Worm (Caenorhabditis elegans) whole organism, young adult: Measurements from ENCODE around the gene F44G4.7.

Experiments
- B0035.1 ChIP-seq: sonication (generic microtip); optimal IDR thresholded peaks from 2 replicates; lab custom pipeline; 2016; ENCODE audit warnings: missing genetic modification characterization, mild to moderate bottlenecking, missing compliant biosample characterization, missing genotype, missing genetic modification reagents
- C17E4.6 ChIP-seq: fragments of 200-800 bp; sonication (Bioruptor generic); IDR thresholded peaks from 2 replicates; pipeline ENCODE4 v1.3.6; 2022; ENCODE audit warnings: missing genetic modification reagents, missing genetic modification characterization, missing compliant biosample characterization
- F22D6.2 ChIP-seq: sonication (generic microtip); optimal IDR thresholded peaks from 2 replicates; lab custom pipeline; 2016; ENCODE audit warnings: mild to moderate bottlenecking, missing genetic modification characterization, missing compliant biosample characterization
- F39B2.1 ChIP-seq: fragments of 200-800 bp; sonication (Bioruptor generic); IDR thresholded peaks from 2 replicates; pipeline ENCODE4 v1.3.6; 2022; ENCODE audit warnings: missing genetic modification reagents, missing genetic modification characterization, missing compliant biosample characterization
- F57A8.1 ChIP-seq: fragments of 200-800 bp; sonication (Bioruptor generic); optimal IDR thresholded peaks from 2 replicates; lab custom pipeline; 2018; ENCODE audit warnings: mild to moderate bottlenecking, missing genetic modification characterization, moderate library complexity, missing compliant biosample characterization
- Y53G8AR.9 ChIP-seq: fragments of 200-800 bp; sonication (Bioruptor generic); conservative IDR thresholded peaks from 2 replicates; pipeline ENCODE4 v1.3.6; 2022; ENCODE audit warnings: missing genetic modification reagents, missing genetic modification characterization, missing compliant biosample characterization
- Y67H2A.10 ChIP-seq: fragments of 200-800 bp; sonication (Bioruptor generic); conservative IDR thresholded peaks from 2 replicates; pipeline ENCODE4 v1.3.6; 2022; ENCODE audit warnings: missing genetic modification reagents, missing genetic modification characterization, missing compliant biosample characterization
- ama-1 ChIP-seq, 3 experiments: fragments of 150-350 bp in 1 of 3; sonication (generic microtip) in 2 of 3; optimal IDR thresholded peaks; 2 replicates each; lab custom pipeline; 2014 to 2018; ENCODE audit warnings: missing biosample characterization in 2 of 3, missing genetic modification characterization in 2 of 3, missing genetic modification reagents in 2 of 3
- aptf-3 ChIP-seq: fragments of 200-800 bp; sonication (Bioruptor generic); IDR thresholded peaks from 2 replicates; pipeline ENCODE4 v1.3.6; 2022; ENCODE audit warnings: missing genetic modification characterization, missing compliant biosample characterization
- atf-7 ChIP-seq: sonication (generic microtip); optimal IDR thresholded peaks from 2 replicates; lab custom pipeline; 2017; ENCODE audit warnings: mild to moderate bottlenecking, missing genetic modification characterization, missing compliant biosample characterization
- cebp-2 ChIP-seq: fragments of 200-800 bp; sonication (Bioruptor generic); IDR thresholded peaks from 2 replicates; pipeline ENCODE4 v1.3.6; 2022; ENCODE audit warnings: missing genetic modification characterization, missing compliant biosample characterization
- ceh-100 ChIP-seq: fragments of 200-800 bp; sonication (Bioruptor generic); IDR thresholded peaks from 2 replicates; pipeline ENCODE4 v1.3.6; 2022; ENCODE audit warnings: missing genetic modification reagents, missing genetic modification characterization, missing compliant biosample characterization
- ceh-58 ChIP-seq: fragments of 200-800 bp; sonication (Bioruptor generic); IDR thresholded peaks from 2 replicates; pipeline ENCODE4 v1.3.6; 2022; ENCODE audit warnings: missing genetic modification characterization, missing compliant biosample characterization
- ceh-91 ChIP-seq: fragments of 200-800 bp; sonication (Bioruptor generic); IDR thresholded peaks from 2 replicates; pipeline ENCODE4 v1.3.6; 2022; ENCODE audit warnings: missing genetic modification reagents, missing genetic modification characterization, missing compliant biosample characterization
- die-1 ChIP-seq: sonication (generic microtip); optimal IDR thresholded peaks from 2 replicates; lab custom pipeline; 2016; ENCODE audit warnings: missing genotype, mild to moderate bottlenecking, missing genetic modification characterization, missing compliant biosample characterization
- dox-1 ChIP-seq: fragments of 200-800 bp; sonication (Bioruptor generic); IDR thresholded peaks from 2 replicates; pipeline ENCODE4 v1.3.6; 2022; ENCODE audit warnings: missing genetic modification reagents, missing genetic modification characterization, missing compliant biosample characterization
- efl-1 ChIP-seq: fragments of 150-350 bp; optimal IDR thresholded peaks from 2 replicates; lab custom pipeline; 2014; ENCODE audit warnings: missing biosample characterization, missing genetic modification reagents, missing genetic modification characterization
- egl-44 ChIP-seq: fragments of 200-800 bp; sonication (Bioruptor generic); IDR thresholded peaks from 2 replicates; pipeline ENCODE4 v1.3.6; 2022; ENCODE audit warnings: missing genetic modification reagents, missing genetic modification characterization, missing compliant biosample characterization
- ekl-4 ChIP-seq: fragments of 200-800 bp; sonication (Bioruptor generic); IDR thresholded peaks from 2 replicates; pipeline ENCODE4 v1.3.6; 2022; ENCODE audit warnings: missing genetic modification reagents, missing genetic modification characterization, missing compliant biosample characterization
- fkh-3 ChIP-seq: sonication (generic microtip); optimal IDR thresholded peaks from 2 replicates; lab custom pipeline; 2016; ENCODE audit warnings: mild to moderate bottlenecking, missing genetic modification characterization, missing compliant biosample characterization
- hmg-20 ChIP-seq: fragments of 200-800 bp; sonication (Bioruptor generic); IDR thresholded peaks from 2 replicates; pipeline ENCODE4 v1.3.6; 2022; ENCODE audit warnings: missing genetic modification reagents, missing genetic modification characterization, missing compliant biosample characterization
- hsf-1 ChIP-seq: fragments of 200-800 bp; sonication (Bioruptor generic); IDR thresholded peaks from 2 replicates; pipeline ENCODE4 v1.3.6; 2022; ENCODE audit warnings: missing genetic modification reagents, missing genetic modification characterization, missing compliant biosample characterization
- madf-10 ChIP-seq: sonication (generic microtip); optimal IDR thresholded peaks from 2 replicates; lab custom pipeline; 2016; ENCODE audit warnings: mild to moderate bottlenecking, missing genetic modification characterization, missing compliant biosample characterization
- mel-28 ChIP-seq: sonication (generic microtip); optimal IDR thresholded peaks from 2 replicates; lab custom pipeline; 2016; ENCODE audit warnings: borderline replicate concordance, mild to moderate bottlenecking, missing genetic modification characterization, missing compliant biosample characterization
- mes-4 ChIP-seq: sonication (generic microtip); optimal IDR thresholded peaks from 2 replicates; lab custom pipeline; 2016; ENCODE audit warnings: missing genotype, missing genetic modification characterization, missing compliant biosample characterization
- nfya-1 ChIP-seq: sonication (generic microtip); optimal IDR thresholded peaks from 2 replicates; lab custom pipeline; 2017; ENCODE audit warnings: antibody characterized with exemption, missing compliant biosample characterization, missing genetic modification characterization, borderline replicate concordance; ENCODE audit not compliant: insufficient read depth
- nfyb-1 ChIP-seq: fragments of 200-800 bp; sonication (Bioruptor generic); IDR thresholded peaks from 2 replicates; pipeline ENCODE4 v1.3.6; 2022; ENCODE audit warnings: missing genetic modification reagents, missing genetic modification characterization, missing compliant biosample characterization
- nhr-80 ChIP-seq: sonication (generic microtip); optimal IDR thresholded peaks from 2 replicates; lab custom pipeline; 2016; ENCODE audit warnings: missing genetic modification characterization, missing compliant biosample characterization
- pbrm-1 ChIP-seq: fragments of 200-800 bp; sonication (Bioruptor generic); IDR thresholded peaks from 2 replicates; pipeline ENCODE4 v1.3.6; 2022; ENCODE audit warnings: missing genetic modification reagents, missing genetic modification characterization, missing compliant biosample characterization
- pha-4 ChIP-seq: fragments of 150-350 bp; sonication (generic microtip); optimal IDR thresholded peaks from 2 replicates; lab custom pipeline; 2014; ENCODE audit warnings: missing biosample characterization, missing genetic modification reagents, missing genetic modification characterization
- rcor-1 ChIP-seq: fragments of 200-800 bp; sonication (Bioruptor generic); IDR thresholded peaks from 2 replicates; pipeline ENCODE4 v1.3.6; 2022; ENCODE audit warnings: missing genetic modification reagents, missing genetic modification characterization, missing compliant biosample characterization
- repo-1 ChIP-seq: sonication (generic microtip); optimal IDR thresholded peaks from 2 replicates; lab custom pipeline; 2017; ENCODE audit warnings: mild to moderate bottlenecking, missing genetic modification characterization, missing compliant biosample characterization
- sea-2 ChIP-seq: fragments of 200-800 bp; sonication (Bioruptor generic); IDR thresholded peaks from 2 replicates; pipeline ENCODE4 v1.3.6; 2022; ENCODE audit warnings: missing genetic modification characterization, missing compliant biosample characterization
- snpc-1.3 ChIP-seq: sonication (generic microtip); optimal IDR thresholded peaks from 2 replicates; lab custom pipeline; 2017; ENCODE audit warnings: missing genetic modification characterization, mild to moderate bottlenecking, missing compliant biosample characterization, antibody characterized with exemption, moderate library complexity, missing genotype, missing genetic modification reagents; ENCODE audit not compliant: insufficient read depth
- snpc-4 ChIP-seq, 5 experiments: fragments of 150-350 bp in 1 of 5; sonication (generic microtip) in 4 of 5; optimal IDR thresholded peaks; 2 replicates each; lab custom pipeline; 2014 to 2018; ENCODE audit warnings: missing genetic modification characterization in 5 of 5, missing biosample characterization in 3 of 5, antibody characterized with exemption in 2 of 5, mild to moderate bottlenecking in 2 of 5, missing compliant biosample characterization in 2 of 5, missing genotype in 2 of 5, moderate library complexity in 2 of 5, missing genetic modification reagents in 1 of 5
- ztf-18 ChIP-seq: sonication (generic microtip); optimal IDR thresholded peaks from 2 replicates; lab custom pipeline; 2016; ENCODE audit warnings: missing genotype, mild to moderate bottlenecking, missing genetic modification characterization, missing compliant biosample characterization
- ztf-25 ChIP-seq: fragments of 200-800 bp; sonication (Bioruptor generic); IDR thresholded peaks from 2 replicates; pipeline ENCODE4 v1.3.6; 2022; ENCODE audit warnings: missing genetic modification reagents, missing genetic modification characterization, missing compliant biosample characterization
- ztf-28 ChIP-seq: fragments of 200-800 bp; sonication (Bioruptor generic); IDR thresholded peaks from 2 replicates; pipeline ENCODE4 v1.3.6; 2022; ENCODE audit warnings: missing genetic modification reagents, missing genetic modification characterization, missing compliant biosample characterization

F44G4.7 gene

ce11 chrII:9054604-9055003 is 49.6 kb upstream of the F44G4.7 start, which contains the start of gene chmp-7 (continued):
- peak; percentile 68; the same call in 1 of the 2 replicates for TF ChIP-seq ztf-28 (GFP tag; lab: Robert Waterston, UW)
- peak; percentile 64 for TF ChIP-seq rcor-1 (GFP tag; lab: Robert Waterston, UW)
- no peak for TF ChIP-seq egl-44 (GFP tag; lab: Robert Waterston, UW)
- no peak for TF ChIP-seq atf-7 (tag; lab: Kevin White, UChicago)
- no peak for TF ChIP-seq repo-1
- TF ChIP-seq ceh-91, result peak; percentile 70
- no peak for TF ChIP-seq mes-4 (tag; lab: Kevin White, UChicago)
- TF ChIP-seq pbrm-1, result peak; percentile 82
- TF ChIP-seq nfya-1 (tag; lab: Kevin White, UChicago), result no peak
- TF ChIP-seq Y67H2A.10 (GFP tag; lab: Robert Waterston, UW), result no peak
- TF ChIP-seq efl-1 (GFP tag; lab: Kevin White, UChicago), result peak; percentile 83
- no peak for TF ChIP-seq aptf-3 (GFP tag; lab: Robert Waterston, UW)
- peak; percentile 81 for TF ChIP-seq nfyb-1 (GFP tag; lab: Robert Waterston, UW)
- no peak for TF ChIP-seq F39B2.1 (GFP tag; lab: Robert Waterston, UW)
- peak; percentile 58 for TF ChIP-seq snpc-4 (GFP tag; optimal IDR thresholded peaks at IDR 0.05; lab: Kevin White, UChicago)
- peak; percentile 27 to 80 (median 56) for TF ChIP-seq snpc-4 (tag; optimal IDR thresholded peaks at IDR 0.05; lab: Kevin White, UChicago)
- peak; percentile 75 for TF ChIP-seq pha-4 (tag; lab: Kevin White, UChicago)
- peak; percentile 72 for TF ChIP-seq madf-10 (tag; lab: Kevin White, UChicago)
- no peak for TF ChIP-seq die-1
- TF ChIP-seq ceh-100 (GFP tag; lab: Robert Waterston, UW), result peak; percentile 22; the same call in 1 of the 2 replicates
- 0 out of 2 replicates have a peak, but pooled peaks have one; percentile 57 for TF ChIP-seq hsf-1 (GFP tag; lab: Robert Waterston, UW)
- no peak for TF ChIP-seq hmg-20 (GFP tag; lab: Robert Waterston, UW)
- TF ChIP-seq ekl-4 (GFP tag; lab: Robert Waterston, UW), result peak; percentile 54; the same call in 1 of the 2 replicates
- no peak for TF ChIP-seq F57A8.1
- TF ChIP-seq mel-28, result no peak
- TF ChIP-seq F22D6.2, result no peak
- no peak for TF ChIP-seq cebp-2 (GFP tag; lab: Robert Waterston, UW)
- TF ChIP-seq dox-1 (GFP tag; lab: Robert Waterston, UW), result peak; percentile 92
- TF ChIP-seq sea-2 (GFP tag; lab: Robert Waterston, UW), result no peak
- TF ChIP-seq ama-1 (optimal IDR thresholded peaks at IDR 0.05; lab: Kevin White, UChicago), result peak; percentile 19
- no peak for TF ChIP-seq ama-1 (GFP tag; optimal IDR thresholded peaks at IDR 0.05; lab: Kevin White, UChicago)
- TF ChIP-seq ztf-18, result peak; percentile 60
- peak; percentile 76 for TF ChIP-seq snpc-1.3 (tag; lab: Kevin White, UChicago)
- TF ChIP-seq B0035.1 (tag; lab: Kevin White, UChicago), result no peak
- TF ChIP-seq, all 124 proteins: peak for 53

- 0 out of 2 replicates have a peak, but pooled peaks have one; percentile 20 for TF ChIP-seq ceh-58 (GFP tag; lab: Robert Waterston, UW)
- TF ChIP-seq egl-44 (GFP tag; lab: Robert Waterston, UW), result no peak
Observed at ce11 chrII:9053564-9053963, 48.6 kb upstream of the F44G4.7 start, which contains the start of gene T24B8.7. TSS of gene T24B8.7 (minus strand) at chrII:9053664.

- TF ChIP-seq nhr-80 (tag; lab: Kevin White, UChicago) (peak; percentile 53), fkh-3 (tag; lab: Kevin White, UChicago) (no peak), C17E4.6 (GFP tag; lab: Robert Waterston, UW) (no peak), Y53G8AR.9 (GFP tag; lab: Robert Waterston, UW) (0 out of 2 replicates have a peak, but pooled peaks have one; percentile 20), ztf-25 (no peak)
- TF ChIP-seq, all 124 proteins: peak for 2
Observed at ce11 chrII:9042059-9042458, 37.1 kb upstream of the F44G4.7 start.
